Worm (Caenorhabditis elegans) whole organism, dauer: ENCODE data around the gene irld-12.
"Not testable (repeated sequence)": the region's sequence is repeated elsewhere in the genome, so short reads cannot be mapped to it uniquely, and the experiment has no call there.

Experiments
- unc-62 ChIP-seq: sonication (generic microtip); optimal IDR thresholded peaks from 2 replicates; lab custom pipeline; 2017; ENCODE audit warnings: missing biosample characterization, missing genetic modification reagents, missing genetic modification characterization

Gene irld-12

DNA sequence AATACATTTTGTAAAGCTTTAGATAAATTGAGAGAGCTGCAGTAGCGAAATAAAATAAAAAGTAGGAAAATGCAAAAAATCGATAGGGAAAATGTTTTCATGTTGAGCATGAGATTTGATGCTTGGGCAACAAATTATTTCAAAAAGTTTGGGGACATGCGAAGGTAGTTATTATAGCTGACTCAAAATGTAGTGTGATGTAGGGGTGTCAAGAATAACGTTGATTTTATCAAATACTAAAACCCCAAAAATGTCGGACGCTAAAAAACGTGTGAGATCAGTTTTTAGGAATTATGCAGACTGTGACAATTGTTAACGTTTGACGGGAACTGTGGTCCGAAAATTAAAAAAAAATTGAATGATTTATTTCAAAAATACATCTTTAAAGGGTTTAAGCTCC, at the start of gene irld-12:
TSS of gene irld-12 (minus strand) at position 101 of the 400 bp plus-strand sequence.
- no peak for TF ChIP-seq unc-62 (GFP tag; lab: Kevin White, UChicago)

DNA sequence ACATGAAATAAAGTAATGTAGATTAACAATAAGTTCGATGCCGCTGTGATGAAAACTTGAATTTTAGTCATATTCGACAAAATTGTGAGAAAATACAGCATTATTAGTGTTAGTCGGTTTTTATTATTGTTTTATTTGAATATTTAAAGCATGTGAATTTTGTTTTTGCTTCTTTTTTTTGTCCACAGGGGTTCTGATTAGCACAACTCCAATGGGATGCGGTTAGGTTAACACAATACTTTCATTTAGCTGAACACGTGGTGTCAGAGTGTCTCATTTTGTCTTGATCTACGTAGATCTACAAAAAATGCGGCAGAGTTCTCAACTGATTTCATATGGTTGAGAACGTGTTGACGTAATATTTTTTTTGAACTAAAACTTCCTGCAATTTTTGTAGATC, 47.9 kb upstream of the irld-12 start, which contains the start of gene str-40:
TSS of gene str-40 (minus strand) at position 101 of the 400 bp plus-strand sequence.
- no peak for TF ChIP-seq unc-62 (GFP tag; lab: Kevin White, UChicago)

DNA sequence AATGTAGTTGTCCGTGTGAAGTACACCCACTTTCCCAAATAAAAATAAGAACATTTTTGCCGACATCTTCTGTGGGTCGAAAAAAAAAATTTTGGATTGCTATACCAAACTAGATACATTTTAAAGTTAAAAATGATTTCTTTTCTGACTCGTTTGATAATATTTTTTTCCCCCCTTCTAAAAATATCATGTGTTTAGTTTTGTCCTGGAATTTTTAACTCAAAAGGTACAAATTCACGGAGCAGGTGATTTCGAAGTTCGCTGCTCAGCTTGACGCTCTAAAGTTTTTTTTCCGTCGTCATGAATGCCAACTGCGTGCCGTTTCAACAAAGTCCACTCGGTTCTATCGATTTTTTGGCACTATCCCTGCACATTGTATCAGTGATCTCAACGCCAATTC, 44.7 kb upstream of the irld-12 start, which contains the start of gene srh-185:
TSS of gene srh-185 (plus strand) at position 301 of the 400 bp plus-strand sequence.
- no peak for TF ChIP-seq unc-62 (GFP tag; lab: Kevin White, UChicago)

DNA sequence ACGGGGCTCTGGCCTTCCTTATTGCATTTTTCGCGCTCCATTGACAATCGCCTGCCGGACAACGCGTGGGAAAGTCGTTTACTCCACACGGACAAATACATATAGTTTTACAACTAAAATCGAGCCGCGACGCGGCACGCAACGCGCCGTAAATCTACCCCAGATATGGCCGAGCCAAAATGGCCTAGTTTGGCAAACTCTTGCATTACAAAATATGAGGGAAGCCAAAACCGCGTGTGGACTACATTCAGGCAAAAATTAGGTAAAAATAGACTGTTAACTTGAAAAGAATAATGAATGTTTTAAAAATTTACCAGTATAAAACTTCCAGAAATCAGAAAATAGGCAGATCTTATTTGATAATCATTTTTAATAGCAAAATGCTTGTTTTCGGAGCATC, 43.2 kb upstream of the irld-12 start, which contains the start of gene srt-16:
TSS of gene srt-16 (minus strand) at position 101 of the 400 bp plus-strand sequence.
- not testable (repeated sequence) for TF ChIP-seq unc-62 (GFP tag; lab: Kevin White, UChicago)

DNA sequence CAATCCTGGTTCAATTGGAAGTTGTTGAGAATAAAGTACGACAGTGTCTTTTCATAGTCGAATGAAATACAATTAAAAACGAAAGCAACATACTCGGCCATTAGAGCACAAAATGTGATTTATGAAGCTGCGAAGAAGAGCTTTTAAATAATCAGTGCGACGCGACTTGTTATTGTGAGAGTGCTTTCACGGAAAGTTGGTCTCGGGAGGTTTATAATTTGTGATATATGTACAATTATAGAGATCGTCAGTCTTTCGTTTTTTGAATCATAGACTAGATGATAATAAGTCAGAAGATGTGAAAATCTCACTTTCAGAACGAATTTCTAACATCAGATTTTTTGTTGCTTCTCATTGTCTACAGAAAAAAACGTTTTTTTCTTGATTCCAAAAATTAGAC, 40.9 kb upstream of the irld-12 start, which contains the start of gene srt-15:
TSS of gene srt-15 (minus strand) at position 101 of the 400 bp plus-strand sequence.
- no peak for TF ChIP-seq unc-62 (GFP tag; lab: Kevin White, UChicago)

DNA sequence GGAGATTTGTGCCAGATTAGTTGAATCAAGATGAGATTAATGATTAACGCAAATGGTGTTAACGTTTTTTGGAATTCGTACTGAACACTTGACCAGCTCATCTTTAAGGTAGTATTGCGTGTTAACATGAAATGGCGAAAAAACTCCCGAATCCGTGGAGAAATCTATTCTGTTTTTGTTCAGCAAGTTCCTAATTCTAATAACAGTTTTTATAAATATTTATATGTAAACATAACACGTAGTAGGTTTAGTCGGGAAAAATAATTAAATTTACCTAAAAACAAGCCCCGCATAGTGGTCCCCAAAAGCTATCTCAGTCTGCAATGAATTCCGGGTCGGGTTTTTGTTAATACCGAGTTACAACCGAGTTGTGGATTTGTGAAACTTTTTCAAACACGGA, 37.8 kb upstream of the irld-12 start, which contains the start of gene str-244:
TSS of gene str-244 (minus strand) at position 101 of the 400 bp plus-strand sequence.
- TF ChIP-seq unc-62 (GFP tag; lab: Kevin White, UChicago) = no peak

DNA sequence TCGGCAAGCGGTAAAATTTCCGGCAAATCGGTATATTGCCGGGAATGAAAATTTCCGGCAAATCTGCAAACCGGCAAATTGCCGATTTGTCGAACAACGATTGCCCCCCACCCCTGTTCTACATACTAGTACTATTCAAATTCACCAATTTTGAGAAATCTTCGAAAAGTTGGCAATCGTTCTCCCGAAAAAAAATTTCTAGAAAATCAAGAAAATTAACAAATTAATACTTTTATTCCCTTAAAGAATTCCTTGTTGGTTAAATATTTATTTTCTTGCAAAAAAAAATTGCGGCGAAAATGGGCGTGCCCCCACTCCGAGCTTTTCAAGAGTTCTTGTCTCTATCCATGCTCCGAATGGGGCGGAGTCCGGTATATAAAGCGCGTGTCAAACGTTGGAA, 33.0 kb upstream of the irld-12 start, which contains the start of gene C50H11.8:
TSS of gene C50H11.8 (plus strand) at position 301 of the 400 bp plus-strand sequence.
- no peak for TF ChIP-seq unc-62 (GFP tag; lab: Kevin White, UChicago)

DNA sequence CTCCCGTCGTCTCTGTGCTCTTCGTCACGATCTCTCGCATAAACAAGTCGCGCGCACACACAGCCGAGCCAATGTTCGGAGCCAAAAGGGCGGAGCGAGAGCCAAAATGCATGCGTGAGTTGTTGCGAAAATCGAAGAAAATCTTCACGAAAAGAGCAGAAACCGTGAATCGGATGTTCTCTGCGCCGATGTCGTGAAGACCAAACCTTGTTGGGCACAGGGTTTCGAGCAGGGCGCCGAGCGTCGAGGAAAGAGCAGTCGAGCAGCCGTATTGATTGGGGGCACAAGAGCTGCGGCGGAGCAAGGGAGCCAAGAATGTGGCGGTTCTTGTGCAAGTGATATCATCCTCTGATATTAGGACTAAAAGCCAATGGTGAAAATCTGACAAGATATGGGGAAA, 25.2 kb upstream of the irld-12 start:
- no peak for TF ChIP-seq unc-62 (GFP tag; lab: Kevin White, UChicago)

DNA sequence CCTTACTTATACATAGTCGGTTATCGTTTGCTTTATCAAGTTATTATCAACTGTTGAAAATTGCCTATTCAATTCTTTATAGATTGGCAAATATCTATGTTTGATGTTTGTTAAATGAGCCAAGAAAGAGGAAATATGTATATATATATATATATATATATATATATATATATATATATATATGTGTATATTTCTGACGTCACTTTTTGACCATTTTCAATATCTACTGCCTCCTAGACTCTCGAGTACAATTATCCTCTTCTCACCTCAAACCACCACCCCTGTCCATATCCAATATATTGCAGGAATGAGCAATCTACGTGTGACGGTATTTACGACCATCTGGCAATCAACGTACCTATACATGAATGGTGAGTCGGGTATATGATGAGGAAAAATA, 23.6 kb upstream of the irld-12 start, which contains the start of gene F59D6.1:
TSS of gene F59D6.1 (plus strand) at position 301 of the 400 bp plus-strand sequence.
- TF ChIP-seq unc-62 (GFP tag; lab: Kevin White, UChicago) = no peak

DNA sequence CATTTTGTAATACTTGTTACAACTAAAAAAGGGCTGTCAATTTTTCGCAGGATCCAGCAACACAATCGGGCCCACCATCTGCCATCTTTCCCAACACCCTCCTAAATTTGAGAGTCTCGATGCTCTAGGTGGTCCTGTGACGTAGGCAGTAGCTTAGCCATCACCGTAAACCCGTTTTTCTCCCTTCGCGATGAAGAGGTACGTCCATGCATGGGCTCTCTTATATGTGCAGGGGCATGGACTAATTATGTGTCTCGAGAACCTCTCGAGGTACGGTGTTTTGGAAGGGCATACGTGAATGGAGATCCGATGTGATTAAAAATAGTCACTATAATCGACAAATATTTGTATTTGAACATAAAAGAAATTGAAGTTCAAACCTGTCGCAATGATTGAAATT, 19.7 kb upstream of the irld-12 start:
- TF ChIP-seq unc-62 (GFP tag; lab: Kevin White, UChicago) = no peak

DNA sequence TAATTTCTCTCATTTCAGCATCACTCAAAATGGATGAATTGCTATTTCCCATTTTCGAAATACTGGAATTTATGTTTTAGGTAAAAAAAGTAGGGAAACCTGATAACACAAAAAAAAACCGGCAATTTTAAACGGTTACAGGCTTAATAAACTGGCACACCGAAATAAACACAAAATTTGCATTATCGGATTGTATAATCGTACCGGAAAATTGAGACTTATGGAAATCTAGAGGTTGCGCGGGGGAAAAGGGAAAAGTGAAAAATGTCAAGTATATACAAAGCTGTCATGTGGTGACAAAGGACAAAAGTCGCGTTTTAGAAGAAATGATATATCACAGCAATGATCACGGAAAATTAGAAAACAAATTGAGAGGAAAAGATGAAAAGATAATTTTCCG, 18.1 kb upstream of the irld-12 start, which contains the start of gene chpf-2:
TSS of gene chpf-2 (minus strand) at position 101 of the 400 bp plus-strand sequence.
- no peak for TF ChIP-seq unc-62 (GFP tag; lab: Kevin White, UChicago)

DNA sequence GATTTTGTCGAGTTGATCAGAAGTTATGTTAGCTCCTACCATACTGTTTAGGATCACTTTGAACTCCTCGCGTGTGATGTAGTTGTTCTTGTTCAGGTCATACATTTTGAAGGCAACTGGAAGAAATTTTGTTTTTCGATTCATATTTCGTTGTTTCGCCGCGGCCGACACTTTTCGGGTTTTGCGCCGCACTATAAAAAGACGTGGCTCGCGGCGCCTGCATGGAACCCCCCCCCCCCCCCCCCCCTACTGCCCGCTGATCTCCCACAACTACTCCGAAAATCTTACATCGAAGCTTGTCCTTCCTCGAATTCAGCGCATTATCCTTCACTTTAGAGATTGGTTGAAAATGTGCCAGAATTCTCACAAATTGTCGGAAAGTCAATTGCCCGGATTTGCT, 16.9 kb upstream of the irld-12 start:
- no peak for TF ChIP-seq unc-62 (GFP tag; lab: Kevin White, UChicago)

DNA sequence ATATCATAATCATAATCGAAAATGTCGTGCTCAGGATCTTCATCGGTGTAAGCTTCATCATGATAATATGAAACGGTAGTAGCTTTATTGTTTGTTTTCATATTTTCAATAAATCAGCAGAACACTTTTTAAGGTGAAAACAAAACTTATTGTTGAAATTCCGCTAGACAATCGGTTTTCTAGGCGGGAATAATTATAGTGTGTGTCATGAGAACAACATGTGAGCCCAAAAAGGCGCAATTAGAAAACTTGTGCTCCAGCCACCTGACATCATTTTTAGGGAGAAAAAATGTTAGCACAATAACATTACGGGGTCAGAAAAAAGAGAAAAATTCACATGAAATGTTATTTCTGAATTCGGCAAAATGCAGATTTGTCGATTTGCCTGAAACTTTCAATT, 13.0 kb upstream of the irld-12 start, which contains the start of gene srw-8:
TSS of gene srw-8 (minus strand) at position 101 of the 400 bp plus-strand sequence.
- TF ChIP-seq unc-62 (GFP tag; lab: Kevin White, UChicago) = no peak

DNA sequence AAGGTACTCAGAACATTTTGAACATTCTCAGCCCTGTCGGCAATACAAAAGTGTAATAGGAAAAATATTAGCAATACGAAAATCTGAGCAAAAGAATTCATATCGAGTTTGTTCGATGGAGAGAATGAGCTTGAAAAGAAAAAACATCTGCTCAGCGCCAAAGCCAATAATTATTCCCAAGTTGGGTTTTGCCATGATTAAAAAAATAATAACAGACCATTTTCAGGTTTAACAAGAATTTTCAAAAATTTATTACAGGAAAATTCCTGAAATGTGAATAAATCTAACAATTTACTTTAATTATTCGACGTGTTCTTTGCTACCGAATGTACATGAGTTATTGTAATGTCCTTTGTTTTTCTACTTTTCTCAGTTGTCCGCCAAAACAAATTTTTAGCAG, 11.1 kb upstream of the irld-12 start, which contains the start of gene irld-38:
TSS of gene irld-38 (minus strand) at position 101 of the 400 bp plus-strand sequence.
- TF ChIP-seq unc-62 (GFP tag; lab: Kevin White, UChicago) = no peak

DNA sequence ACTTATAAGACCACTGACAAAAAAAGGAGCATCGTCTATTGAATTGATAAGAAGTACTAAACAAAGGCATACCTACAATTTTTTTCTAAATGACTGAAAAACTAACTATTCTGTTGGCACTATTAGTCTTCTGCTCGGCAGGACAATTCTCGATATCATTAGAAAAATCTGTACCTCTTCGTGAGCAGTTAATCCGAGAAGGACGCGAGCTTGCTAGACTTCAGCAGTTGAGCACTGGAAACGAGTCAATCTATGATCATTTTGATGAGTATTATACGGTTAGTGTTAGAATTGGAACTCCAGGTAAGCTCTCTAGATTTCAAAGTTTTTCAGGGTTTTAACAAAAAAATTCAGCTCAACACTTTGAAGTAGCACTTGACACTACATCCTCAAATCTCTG, 7.0 kb upstream of the irld-12 start, which contains the start of gene asp-7:
TSS of gene asp-7 (plus strand) at position 81 of the 400 bp plus-strand sequence.
- no peak for TF ChIP-seq unc-62 (GFP tag; lab: Kevin White, UChicago)

DNA sequence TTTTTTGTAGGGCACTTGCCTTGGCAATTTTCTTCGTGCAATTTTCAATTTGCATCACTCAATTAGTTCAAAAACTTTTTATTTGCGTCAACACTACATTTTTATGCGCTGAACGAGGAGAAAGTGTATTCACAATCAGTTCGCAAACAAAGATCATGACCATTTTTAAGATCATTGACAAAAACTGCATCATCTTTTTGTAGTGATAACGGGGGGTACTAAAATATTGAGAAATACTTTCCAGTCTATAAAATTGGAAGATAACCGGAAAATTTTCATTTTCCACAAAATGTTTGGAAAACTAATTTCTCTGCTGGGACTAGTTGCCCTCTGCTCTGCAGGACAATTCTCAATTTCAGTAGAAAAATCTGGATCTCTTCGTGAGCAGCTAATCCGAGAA, 3.1 kb upstream of the irld-12 start, which contains the start of gene asp-8:
TSS of gene asp-8 (plus strand) at position 276 of the 400 bp plus-strand sequence.
- no peak for TF ChIP-seq unc-62 (GFP tag; lab: Kevin White, UChicago)

DNA sequence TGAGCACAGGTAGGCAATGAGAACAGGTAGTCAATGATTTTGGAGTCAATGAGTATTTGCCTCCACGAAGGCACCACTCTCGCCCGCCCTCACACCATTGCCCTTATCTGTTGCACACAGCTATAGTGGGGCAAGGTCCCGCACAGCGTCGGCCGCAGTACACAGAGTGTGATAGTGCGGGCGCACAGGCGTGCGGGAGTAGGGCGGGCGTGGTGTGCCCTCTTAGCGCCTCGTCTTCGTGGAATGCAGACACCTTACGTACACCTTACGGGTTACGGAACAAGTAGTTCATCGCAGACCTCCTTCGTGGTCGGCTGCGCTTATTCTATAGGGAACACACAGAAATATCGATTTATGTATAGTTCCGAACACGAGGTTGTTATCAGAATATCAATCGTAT, 3.3 kb downstream of the irld-12 start:
- TF ChIP-seq unc-62 (GFP tag; lab: Kevin White, UChicago) = no peak
